Worm (Caenorhabditis elegans): ENCODE data around the gene prx-6.
"Not testable (repeated sequence)": the region's sequence is repeated elsewhere in the genome, so short reads cannot be mapped to it uniquely, and the experiment has no call there.

Gene prx-6

ce11 chrV:4719965-4720364 lies at the start of gene prx-6:
Gene prx-6 (minus strand): TSS chrV:4720093.
- TF ChIP-seq elt-2 (tag; optimal IDR thresholded peaks at IDR 0.05) (peak; percentile 78), pqm-1 (tag; optimal IDR thresholded peaks at IDR 0.05) (peak; percentile 50), zag-1 (tag; optimal IDR thresholded peaks at IDR 0.05) (no peak)

ce11 chrV:4769633-4770032 lies 49.7 kb upstream of the prx-6 start, which contains the start of gene C18G1.9:
Gene C18G1.9 (minus strand): TSS chrV:4769733.
- TF ChIP-seq ZK546.5 (tag; optimal IDR thresholded peaks at IDR 0.05), result no peak
- TF ChIP-seq snpc-4 (tag; optimal IDR thresholded peaks at IDR 0.05), result no peak
- no peak for TF ChIP-seq ama-1 (optimal IDR thresholded peaks at IDR 0.05)
- TF ChIP-seq ceh-9 (tag; optimal IDR thresholded peaks at IDR 0.05), result no peak
- TF ChIP-seq nhr-23 (tag; optimal IDR thresholded peaks at IDR 0.05), result no peak
- TF ChIP-seq nhr-67 (tag; optimal IDR thresholded peaks at IDR 0.05), result no peak
- no peak for TF ChIP-seq ztf-11 (tag; optimal IDR thresholded peaks at IDR 0.05)
- no peak for TF ChIP-seq lin-15B (tag; optimal IDR thresholded peaks at IDR 0.05)
- no peak for TF ChIP-seq mdl-1 (tag; optimal IDR thresholded peaks at IDR 0.05)
- TF ChIP-seq nhr-25 (tag; optimal IDR thresholded peaks at IDR 0.05), result no peak
- no peak for TF ChIP-seq R02D3.7 (tag; optimal IDR thresholded peaks at IDR 0.05)
- no peak for TF ChIP-seq nhr-76 (tag; optimal IDR thresholded peaks at IDR 0.05)
- TF ChIP-seq egl-27 (tag; optimal IDR thresholded peaks at IDR 0.05), result no peak
- TF ChIP-seq pha-4 (tag; optimal IDR thresholded peaks at IDR 0.05), result no peak
- TF ChIP-seq elt-1 (tag; optimal IDR thresholded peaks at IDR 0.05), result no peak
- TF ChIP-seq lsy-12 (tag; optimal IDR thresholded peaks at IDR 0.05), result no peak
- TF ChIP-seq fos-1 (tag; optimal IDR thresholded peaks at IDR 0.05), result no peak
- no peak for TF ChIP-seq nfya-1 (tag; optimal IDR thresholded peaks at IDR 0.05; ENCODE audit: insufficient read depth)
- TF ChIP-seq mml-1 (tag; optimal IDR thresholded peaks at IDR 0.05), result no peak

- TF ChIP-seq nhr-25 (tag; optimal IDR thresholded peaks at IDR 0.05), result no peak
- no peak for TF ChIP-seq zag-1 (tag; optimal IDR thresholded peaks at IDR 0.05)
- no peak for TF ChIP-seq eor-1 (tag; optimal IDR thresholded peaks at IDR 0.05)
- TF ChIP-seq ztf-11 (tag; optimal IDR thresholded peaks at IDR 0.05), result no peak
- no peak for TF ChIP-seq lsy-12 (tag; optimal IDR thresholded peaks at IDR 0.05)
- TF ChIP-seq nhr-237 (tag; optimal IDR thresholded peaks at IDR 0.05), result no peak
- no peak for TF ChIP-seq pqm-1 (tag; optimal IDR thresholded peaks at IDR 0.05)
- no peak for TF ChIP-seq nfya-1 (tag; optimal IDR thresholded peaks at IDR 0.05; ENCODE audit: insufficient read depth)
- no peak for TF ChIP-seq elt-1 (tag; optimal IDR thresholded peaks at IDR 0.05)
- TF ChIP-seq fkh-2 (tag; optimal IDR thresholded peaks at IDR 0.05), result no peak
- no peak for TF ChIP-seq fos-1 (tag; optimal IDR thresholded peaks at IDR 0.05)
- TF ChIP-seq jun-1 (tag; optimal IDR thresholded peaks at IDR 0.05), result no peak
- no peak for TF ChIP-seq ceh-9 (tag; optimal IDR thresholded peaks at IDR 0.05)
- TF ChIP-seq nhr-23 (tag; optimal IDR thresholded peaks at IDR 0.05), result no peak
- no peak for TF ChIP-seq unc-62 (GFP tag; optimal IDR thresholded peaks at IDR 0.05)
- no peak for TF ChIP-seq lin-15B (tag; optimal IDR thresholded peaks at IDR 0.05)
Observed at ce11 chrV:4766501-4766900, 46.6 kb upstream of the prx-6 start, which contains the start of gene C18G1.8. Gene C18G1.8 (minus strand): TSS chrV:4766601.

DNA sequence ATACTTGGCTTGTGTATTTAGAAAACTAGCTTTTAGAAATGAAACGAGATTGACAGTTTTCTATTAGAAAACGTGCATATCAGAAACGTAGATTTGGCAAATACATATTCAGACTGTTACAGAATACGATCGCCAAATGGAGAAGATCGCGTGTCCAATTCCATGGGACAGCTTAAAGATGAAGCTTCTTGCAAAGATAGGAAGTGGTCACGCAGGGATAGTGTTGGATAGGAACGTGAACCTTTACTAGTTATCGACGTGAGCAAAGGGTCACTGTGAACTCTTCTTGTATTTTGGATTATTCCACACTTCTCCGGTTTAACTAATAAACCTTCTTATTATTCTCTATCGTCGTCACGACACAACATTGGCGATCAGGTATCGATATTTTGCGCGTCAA lies 40.8 kb upstream of the prx-6 start, which contains the start of gene bgnt-1.4:
bgnt-1.4 (plus strand) TSS at position 301 of the 400 bp plus-strand sequence.
- not testable (repeated sequence) for TF ChIP-seq nhr-25, tbx-2, R02D3.7 (tag; optimal IDR thresholded peaks at IDR 0.05)

DNA sequence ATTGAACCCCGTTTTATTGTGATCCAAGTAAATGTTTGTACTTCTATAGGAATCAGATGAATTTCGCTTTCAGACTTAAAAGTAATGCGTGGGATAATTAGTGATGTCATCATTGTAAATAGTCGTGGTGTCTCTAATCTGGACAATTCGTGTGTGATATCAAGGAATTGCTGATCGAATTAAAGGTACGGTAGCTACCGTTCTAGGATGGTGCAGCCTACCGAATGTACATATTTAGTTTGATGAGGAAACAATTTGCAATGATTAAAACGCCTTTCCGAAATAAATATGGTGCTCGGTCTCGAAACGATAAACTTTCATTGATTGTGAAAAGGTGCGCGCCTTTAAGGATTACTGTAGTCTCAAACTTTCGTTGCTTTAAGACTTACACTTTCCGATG lies 38.6 kb upstream of the prx-6 start:
- no peak for TF ChIP-seq pqm-1 (tag; optimal IDR thresholded peaks at IDR 0.05)
- TF ChIP-seq hmg-11 (tag; optimal IDR thresholded peaks at IDR 0.05), result no peak
- TF ChIP-seq daf-12 (tag; optimal IDR thresholded peaks at IDR 0.05), result no peak
- TF ChIP-seq R02D3.7 (tag; optimal IDR thresholded peaks at IDR 0.05), result no peak
- TF ChIP-seq egl-27 (tag; optimal IDR thresholded peaks at IDR 0.05), result no peak
- TF ChIP-seq ztf-4 (tag; optimal IDR thresholded peaks at IDR 0.05), result no peak
- no peak for TF ChIP-seq elt-3 (tag; optimal IDR thresholded peaks at IDR 0.05)
- no peak for TF ChIP-seq nhr-67 (tag; optimal IDR thresholded peaks at IDR 0.05)
- TF ChIP-seq nhr-76 (tag; optimal IDR thresholded peaks at IDR 0.05), result no peak
- TF ChIP-seq elt-1 (tag; optimal IDR thresholded peaks at IDR 0.05), result no peak
- TF ChIP-seq aly-2 (tag; optimal IDR thresholded peaks at IDR 0.05), result no peak
- no peak for TF ChIP-seq nhr-28 (tag; optimal IDR thresholded peaks at IDR 0.05)
- TF ChIP-seq fkh-2 (tag; optimal IDR thresholded peaks at IDR 0.05), result no peak
- no peak for TF ChIP-seq tbx-2 (tag; optimal IDR thresholded peaks at IDR 0.05)
- no peak for TF ChIP-seq snpc-4 (tag; optimal IDR thresholded peaks at IDR 0.05)
- TF ChIP-seq lsy-12 (tag; optimal IDR thresholded peaks at IDR 0.05), result no peak
- no peak for TF ChIP-seq mdl-1 (tag; optimal IDR thresholded peaks at IDR 0.05)
- no peak for TF ChIP-seq sea-2 (GFP tag; optimal IDR thresholded peaks at IDR 0.05)
- TF ChIP-seq pha-4 (tag; optimal IDR thresholded peaks at IDR 0.05), result no peak
- no peak for TF ChIP-seq fos-1 (tag; optimal IDR thresholded peaks at IDR 0.05)
